Worm (Caenorhabditis elegans): ENCODE results near the gene sam-4.
A peak's percentile ranks its signal among the peaks of the same experiment; 100 is the strongest.

Gene sam-4

DNA sequence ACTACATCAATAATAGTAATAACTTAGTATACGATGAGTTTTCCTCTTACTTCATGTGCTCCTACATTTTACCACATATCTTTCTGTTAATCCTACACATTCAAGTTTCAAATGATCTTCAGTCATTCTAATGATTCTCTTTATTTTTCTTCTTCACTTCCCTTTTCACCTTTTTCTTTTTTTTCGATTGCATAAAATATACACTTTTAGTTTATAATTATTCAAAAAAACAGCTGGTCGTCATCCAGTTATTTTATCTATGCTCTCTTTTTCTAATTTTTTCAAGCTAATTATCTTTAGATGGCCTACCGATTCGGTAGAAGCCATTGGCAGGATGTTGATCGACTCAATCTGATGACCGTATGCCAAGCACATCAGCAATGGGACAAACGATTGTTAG, 5.1 kb upstream of the sam-4 start, which contains the start of gene F59E12.1:
F59E12.1 (plus strand) TSS at position 301 of the 400 bp plus-strand sequence.
- TF ChIP-seq flt-1 (GFP tag; IDR thresholded peaks at IDR 0.05) (no peak), scrt-1 (GFP tag; IDR thresholded peaks at IDR 0.05) (no peak), hmbx-1 (tag; optimal IDR thresholded peaks at IDR 0.05) (no peak), tbx-37 (GFP tag; conservative IDR thresholded peaks at IDR 0.05) (no peak), ceh-13 (GFP tag; optimal IDR thresholded peaks at IDR 0.05) (no peak), sea-1 (GFP tag; conservative IDR thresholded peaks at IDR 0.05) (no peak), F13C5.2 (tag; optimal IDR thresholded peaks at IDR 0.05) (no peak)

- no peak for TF ChIP-seq B0310.2 (tag; optimal IDR thresholded peaks at IDR 0.05)
- no peak for TF ChIP-seq hnd-1 (tag; optimal IDR thresholded peaks at IDR 0.05)
- TF ChIP-seq hmbx-1 (tag; optimal IDR thresholded peaks at IDR 0.05), result no peak
- TF ChIP-seq tbx-11 (GFP tag; IDR thresholded peaks at IDR 0.05), result no peak
- TF ChIP-seq ceh-36 (tag; optimal IDR thresholded peaks at IDR 0.05), result no peak
- TF ChIP-seq ets-7 (tag; optimal IDR thresholded peaks at IDR 0.05), result no peak
- TF ChIP-seq hmg-4 (GFP tag; optimal IDR thresholded peaks at IDR 0.05), result no peak
- no peak for TF ChIP-seq ama-1 (optimal IDR thresholded peaks at IDR 0.05)
- no peak for TF ChIP-seq tra-4 (tag; optimal IDR thresholded peaks at IDR 0.05)
- no peak for TF ChIP-seq pes-1 (GFP tag; IDR thresholded peaks at IDR 0.05)
- TF ChIP-seq flt-1 (GFP tag; IDR thresholded peaks at IDR 0.05), result no peak
- no peak for TF ChIP-seq sea-1 (GFP tag; conservative IDR thresholded peaks at IDR 0.05)
- TF ChIP-seq aly-1 (tag; optimal IDR thresholded peaks at IDR 0.05), result no peak
- TF ChIP-seq ceh-13 (GFP tag; optimal IDR thresholded peaks at IDR 0.05), result no peak
- no peak for TF ChIP-seq tbx-37 (GFP tag; conservative IDR thresholded peaks at IDR 0.05)
These were observed 3.2 kb upstream of the sam-4 start, which contains the start of gene bli-2 for ce11 chrII:5652334-5652733. Gene bli-2 (minus strand): TSS chrII:5652434.

- TF ChIP-seq scrt-1 (GFP tag; IDR thresholded peaks at IDR 0.05), result no peak
- TF ChIP-seq ceh-36 (tag; optimal IDR thresholded peaks at IDR 0.05), result no peak
- TF ChIP-seq aly-1 (tag; optimal IDR thresholded peaks at IDR 0.05), result peak; percentile 16
- TF ChIP-seq hnd-1 (tag; optimal IDR thresholded peaks at IDR 0.05), result no peak
- TF ChIP-seq ceh-13 (GFP tag; optimal IDR thresholded peaks at IDR 0.05), result no peak
- TF ChIP-seq tra-4 (tag; optimal IDR thresholded peaks at IDR 0.05), result no peak
These were observed 2.3 kb upstream of the sam-4 start for ce11 chrII:5651426-5651825.

- TF ChIP-seq F13C5.2 (tag; optimal IDR thresholded peaks at IDR 0.05), result no peak
- no peak for TF ChIP-seq tbx-11 (GFP tag; IDR thresholded peaks at IDR 0.05)
- no peak for TF ChIP-seq aly-1 (tag; optimal IDR thresholded peaks at IDR 0.05)
- no peak for TF ChIP-seq flt-1 (GFP tag; IDR thresholded peaks at IDR 0.05)
- TF ChIP-seq tra-4 (tag; optimal IDR thresholded peaks at IDR 0.05), result no peak
- TF ChIP-seq B0310.2 (tag; optimal IDR thresholded peaks at IDR 0.05), result no peak
- no peak for TF ChIP-seq hmg-4 (GFP tag; optimal IDR thresholded peaks at IDR 0.05)
- no peak for TF ChIP-seq pes-1 (GFP tag; IDR thresholded peaks at IDR 0.05)
- TF ChIP-seq ceh-13 (GFP tag; optimal IDR thresholded peaks at IDR 0.05), result no peak
- no peak for TF ChIP-seq scrt-1 (GFP tag; IDR thresholded peaks at IDR 0.05)
- no peak for TF ChIP-seq sea-1 (GFP tag; conservative IDR thresholded peaks at IDR 0.05)
These were observed 814 bp downstream of the sam-4 start, which contains the start of gene ddl-1 for ce11 chrII:5648272-5648671. Gene ddl-1 (minus strand): TSS chrII:5648372.

- TF ChIP-seq sea-1 (GFP tag; conservative IDR thresholded peaks at IDR 0.05), result no peak
- TF ChIP-seq tbx-37 (GFP tag; conservative IDR thresholded peaks at IDR 0.05), result no peak
- TF ChIP-seq hmg-4 (GFP tag; optimal IDR thresholded peaks at IDR 0.05), result no peak
- no peak for TF ChIP-seq pes-1 (GFP tag; IDR thresholded peaks at IDR 0.05)
- TF ChIP-seq F13C5.2 (tag; optimal IDR thresholded peaks at IDR 0.05), result no peak
- no peak for TF ChIP-seq hnd-1 (tag; optimal IDR thresholded peaks at IDR 0.05)
- TF ChIP-seq tbx-11 (GFP tag; IDR thresholded peaks at IDR 0.05), result no peak
- no peak for TF ChIP-seq ets-7 (tag; optimal IDR thresholded peaks at IDR 0.05)
- TF ChIP-seq ceh-36 (tag; optimal IDR thresholded peaks at IDR 0.05), result no peak
- TF ChIP-seq tra-4 (tag; optimal IDR thresholded peaks at IDR 0.05), result no peak
- no peak for TF ChIP-seq B0310.2 (tag; optimal IDR thresholded peaks at IDR 0.05)
These were observed 2.1 kb downstream of the sam-4 start, which contains the start of gene F59E12.9 for ce11 chrII:5646942-5647341. Gene F59E12.9 (minus strand): TSS chrII:5647042.

ce11 chrII:5642110-5642509, 7.0 kb downstream of the sam-4 start:
- TF ChIP-seq F13C5.2 (tag; optimal IDR thresholded peaks at IDR 0.05), result no peak
- no peak for TF ChIP-seq B0310.2 (tag; optimal IDR thresholded peaks at IDR 0.05)

DNA sequence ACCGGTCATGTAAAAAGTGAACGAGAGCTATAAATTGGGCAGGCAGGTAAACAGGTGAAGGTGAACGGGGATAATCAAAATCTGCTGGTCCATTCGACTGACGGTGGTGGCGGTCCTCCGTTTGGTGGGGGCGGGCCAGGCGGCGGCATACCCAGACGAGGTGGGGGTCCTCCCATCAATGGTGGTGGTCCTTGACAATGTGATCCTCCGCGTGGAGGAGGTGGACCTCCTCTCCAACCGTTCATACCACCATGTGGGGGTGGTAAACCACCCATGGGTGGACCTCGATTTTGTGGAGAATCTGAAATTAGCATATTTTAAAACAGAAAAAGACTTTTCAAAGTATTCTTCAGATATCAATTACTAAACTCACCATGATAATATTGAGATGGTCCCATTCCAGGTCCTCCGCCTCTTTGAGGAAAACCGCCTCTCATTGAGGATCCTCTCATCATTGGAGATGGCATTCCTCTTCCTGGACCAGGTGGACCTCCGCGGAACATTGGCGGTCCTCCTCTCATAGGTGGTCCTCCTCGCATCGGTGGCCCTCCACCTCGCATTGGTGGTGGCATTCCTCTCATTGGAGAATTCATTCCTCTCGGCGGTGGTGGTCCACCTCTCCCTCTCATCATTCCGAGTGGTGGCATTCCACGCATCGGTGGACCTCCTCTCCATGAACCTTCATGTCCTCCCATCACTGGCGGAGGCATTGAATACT, 8.6 kb downstream of the sam-4 start:
- TF ChIP-seq aly-1 (tag; optimal IDR thresholded peaks at IDR 0.05) (no peak), ama-1 (optimal IDR thresholded peaks at IDR 0.05) (no peak), ceh-36 (tag; optimal IDR thresholded peaks at IDR 0.05) (no peak), pes-1 (GFP tag; IDR thresholded peaks at IDR 0.05) (no peak), B0310.2 (tag; optimal IDR thresholded peaks at IDR 0.05) (no peak), hmbx-1 (tag; optimal IDR thresholded peaks at IDR 0.05) (no peak), sea-1 (GFP tag; conservative IDR thresholded peaks at IDR 0.05) (no peak), ets-7 (tag; optimal IDR thresholded peaks at IDR 0.05) (no peak), F13C5.2 (tag; optimal IDR thresholded peaks at IDR 0.05) (no peak), scrt-1 (GFP tag; IDR thresholded peaks at IDR 0.05) (no peak), tra-4 (tag; optimal IDR thresholded peaks at IDR 0.05) (no peak), flt-1 (GFP tag; IDR thresholded peaks at IDR 0.05) (no peak), hnd-1 (tag; optimal IDR thresholded peaks at IDR 0.05) (no peak), ceh-13 (GFP tag; optimal IDR thresholded peaks at IDR 0.05) (no peak), hmg-4 (GFP tag; optimal IDR thresholded peaks at IDR 0.05) (no peak), tbx-11 (GFP tag; IDR thresholded peaks at IDR 0.05) (no peak), tbx-37 (GFP tag; conservative IDR thresholded peaks at IDR 0.05) (no peak)

ce11 chrII:5638059-5638458, 11.0 kb downstream of the sam-4 start, which contains the start of gene F59E12.3:
Gene F59E12.3 (plus strand): TSS chrII:5638359.
- TF ChIP-seq F13C5.2 (tag; optimal IDR thresholded peaks at IDR 0.05), result no peak
- no peak for TF ChIP-seq ceh-36 (tag; optimal IDR thresholded peaks at IDR 0.05)
- no peak for TF ChIP-seq pes-1 (GFP tag; IDR thresholded peaks at IDR 0.05)
- no peak for TF ChIP-seq ets-7 (tag; optimal IDR thresholded peaks at IDR 0.05)
- no peak for TF ChIP-seq tra-4 (tag; optimal IDR thresholded peaks at IDR 0.05)
- no peak for TF ChIP-seq tbx-11 (GFP tag; IDR thresholded peaks at IDR 0.05)
- TF ChIP-seq sea-1 (GFP tag; conservative IDR thresholded peaks at IDR 0.05), result no peak
- no peak for TF ChIP-seq ceh-13 (GFP tag; optimal IDR thresholded peaks at IDR 0.05)
- TF ChIP-seq hmg-4 (GFP tag; optimal IDR thresholded peaks at IDR 0.05), result no peak
- no peak for TF ChIP-seq tbx-37 (GFP tag; conservative IDR thresholded peaks at IDR 0.05)
- TF ChIP-seq scrt-1 (GFP tag; IDR thresholded peaks at IDR 0.05), result no peak
- no peak for TF ChIP-seq aly-1 (tag; optimal IDR thresholded peaks at IDR 0.05)
- TF ChIP-seq B0310.2 (tag; optimal IDR thresholded peaks at IDR 0.05), result no peak
- TF ChIP-seq hmbx-1 (tag; optimal IDR thresholded peaks at IDR 0.05), result no peak
- no peak for TF ChIP-seq flt-1 (GFP tag; IDR thresholded peaks at IDR 0.05)
- TF ChIP-seq hnd-1 (tag; optimal IDR thresholded peaks at IDR 0.05), result no peak
- no peak for TF ChIP-seq ama-1 (optimal IDR thresholded peaks at IDR 0.05)

Data from whole organism, early embryonic.